Worm (Caenorhabditis elegans): ENCODE results near the gene wnk-1.
"Not testable (repeated sequence)": the region's sequence is repeated elsewhere in the genome, so short reads cannot be mapped to it uniquely, and the experiment has no call there.

Gene wnk-1

ce11 chrIV:9199939-9200202, at the start of gene wnk-1:
Gene wnk-1, plus strand, starts transcription at chrIV:9200103.
- TF ChIP-seq W03F9.2 (tag; optimal IDR thresholded peaks at IDR 0.05) (no peak), him-1 (tag; optimal IDR thresholded peaks at IDR 0.05) (no peak), dao-5 (tag; optimal IDR thresholded peaks at IDR 0.05) (no peak)

ce11 chrIV:9150175-9150574, 49.7 kb upstream of the wnk-1 start, which contains the start of gene F23B2.7:
Gene F23B2.7, plus strand, starts transcription at chrIV:9150475.
- TF ChIP-seq W03F9.2 (tag; optimal IDR thresholded peaks at IDR 0.05), result no peak
- TF ChIP-seq him-1 (tag; optimal IDR thresholded peaks at IDR 0.05), result no peak
- no peak for TF ChIP-seq dao-5 (tag; optimal IDR thresholded peaks at IDR 0.05)

- TF ChIP-seq him-1 (tag; optimal IDR thresholded peaks at IDR 0.05) (no peak), W03F9.2 (tag; optimal IDR thresholded peaks at IDR 0.05) (no peak), dao-5 (tag; optimal IDR thresholded peaks at IDR 0.05) (no peak)
Observed at ce11 chrIV:9154263-9154662, 45.6 kb upstream of the wnk-1 start, which contains the start of gene F23B2.10. Gene F23B2.10, minus strand, starts transcription at chrIV:9154363.

ce11 chrIV:9158969-9159800, 40.7 kb upstream of the wnk-1 start, which contains the start of gene pcp-3:
Gene pcp-3, minus strand, starts transcription at chrIV:9159019.
- no peak for TF ChIP-seq W03F9.2 (tag; optimal IDR thresholded peaks at IDR 0.05)

ce11 chrIV:9159863-9160262, 40.0 kb upstream of the wnk-1 start:
- no peak for TF ChIP-seq W03F9.2 (tag; optimal IDR thresholded peaks at IDR 0.05)

- no peak for TF ChIP-seq him-1 (tag; optimal IDR thresholded peaks at IDR 0.05)
Observed at ce11 chrIV:9165027-9165426, 34.9 kb upstream of the wnk-1 start, which contains the start of gene pcp-2. Gene pcp-2, minus strand, starts transcription at chrIV:9165127.

- no peak for TF ChIP-seq W03F9.2 (tag; optimal IDR thresholded peaks at IDR 0.05)
- TF ChIP-seq dao-5 (tag; optimal IDR thresholded peaks at IDR 0.05), result no peak
- TF ChIP-seq him-1 (tag; optimal IDR thresholded peaks at IDR 0.05), result no peak
Observed at ce11 chrIV:9165681-9166080, 34.2 kb upstream of the wnk-1 start, which contains the start of gene C07C7.3. Gene C07C7.3, plus strand, starts transcription at chrIV:9166051.

- TF ChIP-seq him-1 (tag; optimal IDR thresholded peaks at IDR 0.05) (no peak), W03F9.2 (tag; optimal IDR thresholded peaks at IDR 0.05) (no peak), dao-5 (tag; optimal IDR thresholded peaks at IDR 0.05) (no peak)
Observed at ce11 chrIV:9169764-9170163, 30.1 kb upstream of the wnk-1 start.

- TF ChIP-seq W03F9.2 (tag; optimal IDR thresholded peaks at IDR 0.05), result no peak
- TF ChIP-seq him-1 (tag; optimal IDR thresholded peaks at IDR 0.05), result no peak
- no peak for TF ChIP-seq dao-5 (tag; optimal IDR thresholded peaks at IDR 0.05)
Observed at ce11 chrIV:9184547-9184946, 15.4 kb upstream of the wnk-1 start, which contains the start of gene C07C7.1. Gene C07C7.1, plus strand, starts transcription at chrIV:9184847.

ce11 chrIV:9191183-9191582, 8.7 kb upstream of the wnk-1 start:
- peak; percentile 74 for TF ChIP-seq dao-5 (tag; optimal IDR thresholded peaks at IDR 0.05)
- peak; percentile 69 for TF ChIP-seq him-1 (tag; optimal IDR thresholded peaks at IDR 0.05)
- peak; percentile 33 for TF ChIP-seq W03F9.2 (tag; optimal IDR thresholded peaks at IDR 0.05)

- TF ChIP-seq him-1 (tag; optimal IDR thresholded peaks at IDR 0.05) (no peak), W03F9.2 (tag; optimal IDR thresholded peaks at IDR 0.05) (no peak), dao-5 (tag; optimal IDR thresholded peaks at IDR 0.05) (no peak)
Observed at ce11 chrIV:9192522-9192921, 7.4 kb upstream of the wnk-1 start, which contains the start of gene C46C2.5. Gene C46C2.5, minus strand, starts transcription at chrIV:9192622.

- TF ChIP-seq dao-5, him-1, W03F9.2 (tag; optimal IDR thresholded peaks at IDR 0.05): not testable (repeated sequence)
Observed at ce11 chrIV:9194524-9194923, 5.4 kb upstream of the wnk-1 start, which contains the start of gene C46C2.7. Gene C46C2.7, plus strand, starts transcription at chrIV:9194824.

ce11 chrIV:9196755-9197154, 3.1 kb upstream of the wnk-1 start:
- peak; percentile 48 for TF ChIP-seq him-1 (tag; optimal IDR thresholded peaks at IDR 0.05)
- TF ChIP-seq W03F9.2 (tag; optimal IDR thresholded peaks at IDR 0.05), result peak; percentile 16
- TF ChIP-seq dao-5 (tag; optimal IDR thresholded peaks at IDR 0.05), result no peak

- TF ChIP-seq him-1 (tag; optimal IDR thresholded peaks at IDR 0.05) (no peak), dao-5 (tag; optimal IDR thresholded peaks at IDR 0.05) (no peak), W03F9.2 (tag; optimal IDR thresholded peaks at IDR 0.05) (peak; percentile 11)
Observed at ce11 chrIV:9198136-9198535, 1.8 kb upstream of the wnk-1 start.

Data from whole organism, L4/young adult.